Fruit fly (Drosophila melanogaster) whole organism, embryonic: ENCODE measurements around the gene MSAmiP.

ENCODE experiments used
- Adf1 ChIP-seq: fragments of 200-800 bp; sonication (Bioruptor generic); IDR thresholded peaks from 2 replicates; pipeline ENCODE4 v1.3.6; 2022; ENCODE audit warnings: missing biosample characterization, missing genetic modification characterization
- C15 ChIP-seq: fragments of 200-800 bp; sonication (Bioruptor generic); IDR thresholded peaks from 3 replicates; pipeline ENCODE4 v1.3.6; 2022; ENCODE audit warnings: missing biosample characterization, missing genetic modification characterization
- CG10979 ChIP-seq: fragments of 200-800 bp; sonication (Bioruptor generic); optimal IDR thresholded peaks from 2 replicates; lab custom pipeline; 2018; ENCODE audit warnings: missing biosample characterization, mild to moderate bottlenecking, missing genetic modification characterization, moderate library complexity
- CG13287 ChIP-seq: fragments of 200-800 bp; sonication (Bioruptor generic); IDR thresholded peaks from 2 replicates; pipeline ENCODE4 v1.3.6; 2022; ENCODE audit warnings: missing biosample characterization, missing genetic modification characterization; ENCODE audit not compliant: partially characterized antibody
- CG13775 ChIP-seq: fragments of 200-800 bp; sonication (Bioruptor generic); optimal IDR thresholded peaks from 3 replicates; lab custom pipeline; 2017; ENCODE audit warnings: missing biosample characterization, mild to moderate bottlenecking, missing genetic modification characterization
- CG13894 ChIP-seq: fragments of 200-800 bp; sonication (Bioruptor generic); optimal IDR thresholded peaks from 3 replicates; lab custom pipeline; 2018; ENCODE audit warnings: missing biosample characterization, mild to moderate bottlenecking, missing genetic modification characterization, moderate library complexity
- CG15479 ChIP-seq: fragments of 200-800 bp; sonication (Bioruptor generic); optimal IDR thresholded peaks from 3 replicates; lab custom pipeline; 2019; ENCODE audit warnings: missing biosample characterization, mild to moderate bottlenecking, missing genetic modification characterization, moderate library complexity
- CG17802 ChIP-seq: fragments of 200-800 bp; sonication (Bioruptor generic); optimal IDR thresholded peaks from 2 replicates; lab custom pipeline; 2018; ENCODE audit warnings: missing biosample characterization, mild to moderate bottlenecking, missing genetic modification characterization, moderate library complexity
- CG18764 ChIP-seq: fragments of 200-800 bp; sonication (Bioruptor generic); optimal IDR thresholded peaks from 3 replicates; lab custom pipeline; 2016; ENCODE audit warnings: missing biosample characterization, missing genetic modification characterization
- CG30020 ChIP-seq: fragments of 200-800 bp; optimal IDR thresholded peaks from 2 replicates; lab custom pipeline; 2019; ENCODE audit warnings: missing biosample characterization, mild to moderate bottlenecking, missing genetic modification characterization, moderate library complexity
- CG30403 ChIP-seq: fragments of 200-800 bp; sonication (Bioruptor generic); optimal IDR thresholded peaks from 3 replicates; lab custom pipeline; 2016; ENCODE audit warnings: missing biosample characterization, missing genetic modification characterization
- CG3407 ChIP-seq: fragments of 200-800 bp; sonication (Bioruptor generic); optimal IDR thresholded peaks from 2 replicates; lab custom pipeline; 2018; ENCODE audit warnings: missing biosample characterization, mild to moderate bottlenecking, missing genetic modification characterization
- CG42726 ChIP-seq: fragments of 200-800 bp; sonication (Bioruptor generic); IDR thresholded peaks from 2 replicates; pipeline ENCODE4 v1.3.6; 2022; ENCODE audit warnings: missing biosample characterization, missing genetic modification characterization; ENCODE audit not compliant: partially characterized antibody
- CG6689 ChIP-seq: fragments of 200-800 bp; sonication (Bioruptor generic); IDR thresholded peaks from 2 replicates; pipeline ENCODE4 v1.3.6; 2022; ENCODE audit warnings: missing biosample characterization, missing genetic modification characterization
- CG7839 ChIP-seq: fragments of 200-800 bp; sonication (Bioruptor generic); optimal IDR thresholded peaks from 3 replicates; lab custom pipeline; 2018; ENCODE audit warnings: missing biosample characterization, mild to moderate bottlenecking, missing genetic modification characterization, moderate library complexity
- CG9876 ChIP-seq: fragments of 200-800 bp; sonication (Bioruptor generic); optimal IDR thresholded peaks from 2 replicates; lab custom pipeline; 2016; ENCODE audit warnings: missing biosample characterization, missing genetic modification characterization
- CHES-1-like ChIP-seq: fragments of 200-800 bp; sonication (Bioruptor generic); optimal IDR thresholded peaks from 2 replicates; lab custom pipeline; 2016; ENCODE audit warnings: missing biosample characterization, missing genetic modification characterization
- HLH54F ChIP-seq: fragments of 200-800 bp; sonication (Bioruptor generic); optimal IDR thresholded peaks from 3 replicates; lab custom pipeline; 2016; ENCODE audit warnings: missing biosample characterization, missing genetic modification characterization
- HmgD ChIP-seq: fragments of 200-800 bp; sonication (Bioruptor generic); optimal IDR thresholded peaks from 3 replicates; lab custom pipeline; 2016; ENCODE audit warnings: missing biosample characterization, missing genetic modification characterization
- Hr78 ChIP-seq, 2 experiments: fragments of 200-800 bp in 1 of 2; fragments of >200 bp in 1 of 2; sonication (Bioruptor generic) in 1 of 2; optimal IDR thresholded peaks; 2 replicates each; lab custom pipeline; 2017 to 2019; ENCODE audit warnings: missing biosample characterization in 2 of 2, missing genetic modification characterization in 2 of 2, mild to moderate bottlenecking in 1 of 2, moderate library complexity in 1 of 2
- MBD-R2 ChIP-seq: fragments of 200-800 bp; sonication (Bioruptor generic); IDR thresholded peaks from 2 replicates; pipeline ENCODE4 v1.3.6; 2022; ENCODE audit warnings: missing biosample characterization, missing genetic modification characterization
- Med ChIP-seq: fragments of 200-800 bp; sonication (Bioruptor generic); peaks from one replicate; lab custom pipeline; 2016; ENCODE audit warnings: missing biosample characterization, missing genetic modification characterization, mild to moderate bottlenecking, inconsistent platforms, moderate library complexity
- Neu2 ChIP-seq: fragments of 200-800 bp; sonication (Bioruptor generic); optimal IDR thresholded peaks from 3 replicates; lab custom pipeline; 2016; ENCODE audit warnings: missing biosample characterization, missing genetic modification characterization, borderline replicate concordance
- Nf-YB ChIP-seq: fragments of 200-800 bp; sonication (Bioruptor generic); optimal IDR thresholded peaks from 3 replicates; lab custom pipeline; 2019; ENCODE audit warnings: missing biosample characterization, mild to moderate bottlenecking, missing genetic modification characterization, moderate library complexity
- Nf-YC ChIP-seq: fragments of 200-800 bp; optimal IDR thresholded peaks from 3 replicates; lab custom pipeline; 2019; ENCODE audit warnings: missing biosample characterization, mild to moderate bottlenecking, missing genetic modification characterization, moderate library complexity
- Taf1 ChIP-seq: fragments of 200-800 bp; sonication (Bioruptor generic); IDR thresholded peaks from 2 replicates; pipeline ENCODE4 v1.3.6; 2022; ENCODE audit warnings: missing biosample characterization, missing genetic modification characterization
- abd-A ChIP-seq: fragments of 200-800 bp; sonication (Bioruptor generic); optimal IDR thresholded peaks from 3 replicates; lab custom pipeline; 2019; ENCODE audit warnings: missing biosample characterization, mild to moderate bottlenecking, missing genetic modification characterization, moderate library complexity
- ash1 ChIP-seq: fragments of 200-800 bp; sonication (Bioruptor generic); optimal IDR thresholded peaks from 2 replicates; lab custom pipeline; 2018; ENCODE audit warnings: missing biosample characterization, mild to moderate bottlenecking, missing genetic modification characterization
- bbx ChIP-seq: fragments of 200-800 bp; sonication (Bioruptor generic); IDR thresholded peaks from 2 replicates; pipeline ENCODE4 v1.3.6; 2022; ENCODE audit warnings: missing biosample characterization, missing genetic modification characterization; ENCODE audit not compliant: partially characterized antibody
- cad ChIP-seq: fragments of >200 bp; optimal IDR thresholded peaks from 2 replicates; lab custom pipeline; 2017; ENCODE audit warnings: missing biosample characterization, missing genetic modification characterization
- cg ChIP-seq: fragments of 200-800 bp; sonication (Bioruptor generic); optimal IDR thresholded peaks from 3 replicates; lab custom pipeline; 2019; ENCODE audit warnings: missing biosample characterization, mild to moderate bottlenecking, missing genetic modification characterization, moderate library complexity
- cwo ChIP-seq: fragments of 200-800 bp; sonication (Bioruptor generic); optimal IDR thresholded peaks from 3 replicates; lab custom pipeline; 2017; ENCODE audit warnings: missing biosample characterization, missing genetic modification characterization, mild to moderate bottlenecking, moderate library complexity, missing genetic modification reagents
- jigr1 ChIP-seq: fragments of 200-800 bp; sonication (Bioruptor generic); IDR thresholded peaks from 3 replicates; pipeline ENCODE4 v1.3.6; 2022; ENCODE audit warnings: missing biosample characterization, missing genetic modification characterization
- mirr ChIP-seq: fragments of 200-800 bp; sonication (Bioruptor generic); optimal IDR thresholded peaks from 3 replicates; lab custom pipeline; 2018; ENCODE audit warnings: missing biosample characterization, mild to moderate bottlenecking, missing genetic modification characterization
- nerfin-2 ChIP-seq: fragments of 200-800 bp; sonication (Bioruptor generic); IDR thresholded peaks from 2 replicates; pipeline ENCODE4 v1.3.6; 2022; ENCODE audit warnings: missing biosample characterization, missing genetic modification characterization; ENCODE audit not compliant: partially characterized antibody
- odd ChIP-seq: fragments of 200-800 bp; sonication (Bioruptor generic); optimal IDR thresholded peaks from 2 replicates; lab custom pipeline; 2017; ENCODE audit warnings: missing biosample characterization, mild to moderate bottlenecking, missing genetic modification characterization
- pros ChIP-seq: fragments of 200-800 bp; sonication (Bioruptor generic); optimal IDR thresholded peaks from 3 replicates; lab custom pipeline; 2019; ENCODE audit warnings: missing biosample characterization, mild to moderate bottlenecking, missing genetic modification characterization, moderate library complexity
- sd ChIP-seq: fragments of 200-800 bp; sonication (Bioruptor generic); optimal IDR thresholded peaks from 3 replicates; lab custom pipeline; 2018; ENCODE audit warnings: missing biosample characterization, mild to moderate bottlenecking, missing genetic modification characterization, moderate library complexity
- sug ChIP-seq: fragments of 200-800 bp; optimal IDR thresholded peaks from 2 replicates; lab custom pipeline; 2019; ENCODE audit warnings: missing biosample characterization, mild to moderate bottlenecking, missing genetic modification characterization, moderate library complexity
- tll ChIP-seq, 2 experiments: fragments of 200-800 bp in 1 of 2; fragments of >200 bp in 1 of 2; sonication (Bioruptor generic) in 1 of 2; optimal IDR thresholded peaks; 2 replicates each; lab custom pipeline; 2017 to 2019; ENCODE audit warnings: missing biosample characterization in 2 of 2, missing genetic modification characterization in 2 of 2, mild to moderate bottlenecking in 1 of 2, moderate library complexity in 1 of 2
- twi ChIP-seq: fragments of 200-800 bp; optimal IDR thresholded peaks from 2 replicates; lab custom pipeline; 2019; ENCODE audit warnings: missing biosample characterization, mild to moderate bottlenecking, missing genetic modification characterization, moderate library complexity
- zen ChIP-seq: fragments of 200-800 bp; sonication (Bioruptor generic); optimal IDR thresholded peaks from 3 replicates; lab custom pipeline; 2018; ENCODE audit warnings: missing biosample characterization, mild to moderate bottlenecking, missing genetic modification characterization, moderate library complexity
- zen2 ChIP-seq: fragments of 200-800 bp; sonication (Bioruptor generic); IDR thresholded peaks from 3 replicates; pipeline ENCODE4 v1.3.6; 2022; ENCODE audit warnings: missing biosample characterization, missing genetic modification characterization; ENCODE audit not compliant: partially characterized antibody
- zfh2 ChIP-seq: fragments of 200-800 bp; sonication (Bioruptor generic); optimal IDR thresholded peaks from 2 replicates; lab custom pipeline; 2016; ENCODE audit warnings: missing biosample characterization, missing genetic modification characterization

Gene MSAmiP

DNA sequence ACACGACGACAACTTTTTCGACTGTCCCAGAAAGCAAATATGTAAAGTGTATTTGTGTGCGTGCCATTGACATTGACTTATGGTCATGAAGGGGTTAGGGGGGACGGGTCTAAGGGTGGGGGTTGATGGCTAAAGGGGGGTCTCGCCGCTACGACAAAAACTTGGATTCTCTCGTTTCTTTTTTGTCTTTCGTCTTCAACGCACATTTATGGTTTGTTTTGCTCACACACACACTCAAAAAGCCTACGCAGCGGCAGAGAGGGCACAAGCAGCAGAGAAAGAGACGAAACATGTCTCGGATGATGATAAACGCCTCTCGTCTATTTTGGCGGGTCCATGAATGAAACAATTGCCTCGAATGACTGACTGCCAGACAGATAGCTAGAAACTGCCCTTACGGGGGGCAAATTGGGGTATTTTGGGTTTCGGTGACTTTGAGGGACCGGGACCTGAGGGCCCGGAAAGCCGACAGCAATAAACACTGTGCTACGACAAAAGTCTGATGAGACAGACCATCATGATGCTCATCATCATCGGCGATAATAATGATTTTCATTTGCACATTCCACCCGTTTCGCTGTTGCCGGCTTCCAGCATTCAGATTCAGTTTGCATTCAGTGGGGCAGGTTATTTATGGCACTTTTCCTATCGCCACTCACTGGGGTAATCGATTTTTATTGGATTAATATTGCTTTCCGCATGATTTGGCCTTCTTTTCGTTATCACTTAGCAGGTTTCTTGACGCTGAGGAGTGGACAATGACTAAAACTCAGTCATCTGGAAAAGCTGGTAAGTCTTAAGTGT lies 45.2 kb downstream of the MSAmiP start (continued):
- TF ChIP-seq zfh2 (GFP tag; lab: Kevin White, UChicago) (no peak), Neu2 (no peak), CG9876 (GFP tag; lab: Kevin White, UChicago) (no peak), CG17802 (no peak), CG3407 (GFP tag; lab: Kevin White, UChicago) (no peak), CG42726 (GFP tag; lab: Robert Waterston, UW) (no peak), CG10979 (tag; lab: Kevin White, UChicago) (no peak), HmgD (GFP tag; lab: Kevin White, UChicago) (no peak), CG30403 (GFP tag; lab: Kevin White, UChicago) (no peak), sug (tag; lab: Kevin White, UChicago) (peak; percentile 40), CG7839 (tag; lab: Kevin White, UChicago) (no peak), sd (peak; percentile 29)

dm6 chr3R:16849839-16850238 lies 46.3 kb downstream of the MSAmiP start:
- peak; percentile 25 for TF ChIP-seq Med (GFP tag; lab: Kevin White, UChicago)
- 0 out of 2 replicates have a peak, but pooled peaks have one; percentile 17 for TF ChIP-seq CG13287 (GFP tag; lab: Robert Waterston, UW)
- TF ChIP-seq abd-A (tag; lab: Kevin White, UChicago) = peak; percentile 27
- peak; percentile 9 for TF ChIP-seq Nf-YC (tag; lab: Kevin White, UChicago)
- TF ChIP-seq CG15479 (GFP tag; lab: Kevin White, UChicago) = no peak
- TF ChIP-seq Adf1 (GFP tag; lab: Robert Waterston, UW) = peak; percentile 93
- peak; percentile 38 for TF ChIP-seq ash1 (GFP tag; lab: Kevin White, UChicago)
- TF ChIP-seq bbx = peak; percentile 24; the same call in 1 of the 2 replicates
- TF ChIP-seq CG18764 = no peak
- TF ChIP-seq CG13894 = peak; percentile 99
- peak; percentile 50 for TF ChIP-seq cwo
- TF ChIP-seq CG10979 (tag; lab: Kevin White, UChicago) = no peak
- peak; percentile 18 for TF ChIP-seq Nf-YB (GFP tag; lab: Kevin White, UChicago)
- TF ChIP-seq HLH54F = no peak
- no peak for TF ChIP-seq Taf1
- no peak for TF ChIP-seq twi (tag; lab: Kevin White, UChicago)
- peak; percentile 72 for TF ChIP-seq cg (GFP tag; lab: Kevin White, UChicago)
- TF ChIP-seq, all 482 proteins: peak for 11

DNA sequence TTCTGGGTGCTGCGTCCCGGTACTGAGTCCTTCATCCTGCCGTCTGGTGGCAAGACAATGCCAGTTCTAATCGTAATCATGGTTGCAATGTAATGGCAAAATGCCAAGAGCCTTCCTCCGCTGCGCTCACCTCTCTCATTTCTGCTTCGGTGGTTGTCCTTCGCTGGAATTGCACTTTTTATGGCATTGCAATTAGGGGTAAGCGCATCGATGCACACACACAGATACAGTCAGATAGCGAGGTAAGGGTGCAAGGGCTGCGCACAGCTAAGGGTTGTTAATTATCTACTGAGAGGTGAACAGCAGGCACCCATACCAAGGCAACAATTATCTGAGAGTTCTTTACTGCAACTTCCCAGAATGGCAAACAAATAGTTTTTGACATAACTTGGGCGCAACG lies 47.4 kb downstream of the MSAmiP start:
- peak; percentile 45 for TF ChIP-seq cg (GFP tag; lab: Kevin White, UChicago)
- 0 out of 2 replicates have a peak, but pooled peaks have one; percentile 15 for TF ChIP-seq bbx
- TF ChIP-seq CG13775 (GFP tag; lab: Kevin White, UChicago) = no peak
- TF ChIP-seq C15 (GFP tag; lab: Robert Waterston, UW) = no peak
- TF ChIP-seq nerfin-2 (GFP tag; lab: Robert Waterston, UW) = no peak
- no peak for TF ChIP-seq zfh2 (GFP tag; lab: Kevin White, UChicago)
- TF ChIP-seq ash1 (GFP tag; lab: Kevin White, UChicago) = peak; percentile 15
- no peak for TF ChIP-seq CG6689 (GFP tag; lab: Robert Waterston, UW)
- no peak for TF ChIP-seq MBD-R2 (GFP tag; lab: Robert Waterston, UW)
- TF ChIP-seq jigr1 (GFP tag; lab: Robert Waterston, UW) = no peak
- TF ChIP-seq zen (tag; lab: Kevin White, UChicago) = peak; percentile 91
- no peak for TF ChIP-seq Hr78 (GFP tag; optimal IDR thresholded peaks at IDR 0.05; lab: Kevin White, UChicago)
- TF ChIP-seq tll (GFP tag; optimal IDR thresholded peaks at IDR 0.05; lab: Kevin White, UChicago) = peak in 1 of 2 experiments; percentile 55
- TF ChIP-seq cad (GFP tag; lab: Kevin White, UChicago) = peak; percentile 87
- TF ChIP-seq mirr = no peak
- peak; percentile 94 for TF ChIP-seq CG15479 (GFP tag; lab: Kevin White, UChicago)
- no peak for TF ChIP-seq odd
- no peak for TF ChIP-seq zen2 (GFP tag; lab: Robert Waterston, UW)
- no peak for TF ChIP-seq CHES-1-like (GFP tag; lab: Kevin White, UChicago)
- no peak for TF ChIP-seq CG30020 (tag; lab: Kevin White, UChicago)
- TF ChIP-seq pros (GFP tag; lab: Kevin White, UChicago) = peak; percentile 46
